Fruit fly (Drosophila melanogaster) whole organism: Measurements from ENCODE around the gene CG5641.

Source experiments
- EcR ChIP-seq, 2 experiments: fragments of >200 bp; optimal IDR thresholded peaks; 2 replicates each; lab custom pipeline; 2017; ENCODE audit warnings: missing biosample characterization in 2 of 2, missing genetic modification characterization in 2 of 2, missing genetic modification reagents in 2 of 2
- pan ChIP-seq: fragments of >200 bp; optimal IDR thresholded peaks from 2 replicates; lab custom pipeline; 2017
- psq ChIP-seq: fragments of >200 bp; optimal IDR thresholded peaks from 2 replicates; lab custom pipeline; 2017
- usp ChIP-seq: fragments of >200 bp; optimal IDR thresholded peaks from 2 replicates; lab custom pipeline; 2017; ENCODE audit warnings: missing biosample characterization, missing genetic modification characterization, mixed read lengths

DNA sequence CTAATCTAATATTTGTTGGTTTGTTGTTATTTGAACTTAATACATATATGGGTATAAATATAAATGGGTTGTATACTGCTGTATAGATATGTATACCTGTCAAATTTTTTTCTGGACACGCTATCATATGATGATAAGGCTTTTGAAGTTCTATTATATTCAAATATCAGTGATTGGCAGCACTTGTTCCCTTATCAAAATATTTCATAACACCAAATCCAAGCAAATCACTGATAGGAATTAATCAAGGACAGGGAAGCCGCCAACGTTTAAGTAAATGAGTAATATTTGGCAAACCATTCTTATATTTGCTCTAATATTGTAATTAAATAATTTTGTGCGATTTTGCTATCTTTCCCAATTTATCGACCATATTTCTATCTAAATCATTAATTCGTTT lies 49.8 kb downstream of the CG5641 start:
- TF ChIP-seq EcR (GFP tag; optimal IDR thresholded peaks at IDR 0.05; lab: Kevin White, UChicago) (no peak), usp (no peak), pan (lab: Kevin White, UChicago) (no peak), psq (lab: Kevin White, UChicago) (no peak)
